Worm (Caenorhabditis elegans): ENCODE measurements around the gene atg-3.

Gene atg-3

DNA sequence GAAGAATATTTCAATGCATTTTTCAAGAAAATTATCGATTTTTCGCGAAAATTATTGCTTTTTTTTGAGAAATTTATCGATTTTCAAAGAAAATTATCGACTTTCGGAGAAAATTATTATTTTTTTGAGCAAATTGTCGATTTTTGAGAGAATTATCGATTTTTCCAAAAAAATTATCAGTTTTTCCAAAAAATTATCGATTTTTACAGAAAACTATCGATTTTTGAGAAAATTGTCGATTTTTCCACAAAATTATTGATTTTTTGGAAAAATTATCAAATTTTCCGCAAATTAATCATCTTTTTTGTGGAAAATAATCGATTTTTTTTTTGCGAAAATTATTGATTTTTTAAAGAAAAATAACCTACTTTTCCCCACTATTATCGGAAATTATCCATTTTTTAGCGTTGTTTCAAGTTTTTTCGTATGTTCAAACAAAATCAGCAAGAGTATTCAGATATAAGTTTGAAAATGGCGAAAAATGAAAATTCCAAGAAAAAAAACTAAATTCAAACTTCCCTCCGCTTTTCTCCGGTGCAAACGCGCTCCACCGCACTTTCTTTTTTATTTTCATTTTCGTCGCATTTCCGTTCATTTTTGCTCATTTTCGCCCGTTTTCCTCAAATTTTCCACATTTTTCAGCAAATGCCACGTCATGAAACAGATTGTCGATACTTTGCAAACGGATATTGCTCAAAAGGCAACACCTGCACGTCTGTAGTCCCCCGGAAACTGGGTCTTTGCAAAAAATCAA is 18.5 kb upstream of the atg-3 start, which contains the start of gene lep-2 (continued):
- TF ChIP-seq hpl-2 (GFP tag; optimal IDR thresholded peaks at IDR 0.05): no peak
- TF ChIP-seq vab-15 (tag; optimal IDR thresholded peaks at IDR 0.05): no peak
- TF ChIP-seq isw-1 (GFP tag; IDR thresholded peaks at IDR 0.05): peak; percentile 31
- TF ChIP-seq hlh-17 (GFP tag; optimal IDR thresholded peaks at IDR 0.05; ENCODE audit: borderline replicate concordance): no peak
- peak; percentile 41 for TF ChIP-seq xbp-1 (tag; optimal IDR thresholded peaks at IDR 0.05)
- no peak for TF ChIP-seq fkh-8 (tag; optimal IDR thresholded peaks at IDR 0.05)
- TF ChIP-seq dpl-1 (GFP tag; optimal IDR thresholded peaks at IDR 0.05): peak; percentile 87 to 89 (median 88)
- peak; percentile 8 for TF ChIP-seq mep-1 (tag; optimal IDR thresholded peaks at IDR 0.05)
- TF ChIP-seq mdl-1 (tag; optimal IDR thresholded peaks at IDR 0.05): no peak
- TF ChIP-seq grh-1 (GFP tag; IDR thresholded peaks at IDR 0.05): 0 out of 2 replicates have a peak, but pooled peaks have one; percentile 33
- no peak for TF ChIP-seq mef-2 (tag; optimal IDR thresholded peaks at IDR 0.05)
- no peak for TF ChIP-seq unc-98 (GFP tag; IDR thresholded peaks at IDR 0.05)
- no peak for TF ChIP-seq elt-3 (tag; optimal IDR thresholded peaks at IDR 0.05)
- no peak for TF ChIP-seq F16B12.6 (tag; optimal IDR thresholded peaks at IDR 0.05)
- TF ChIP-seq alr-1 (tag; optimal IDR thresholded peaks at IDR 0.05; ENCODE audit: borderline replicate concordance): no peak
- TF ChIP-seq nhr-11 (tag; optimal IDR thresholded peaks at IDR 0.05): no peak
- TF ChIP-seq nhr-77 (tag; optimal IDR thresholded peaks at IDR 0.05): no peak
- TF ChIP-seq C04F5.9 (tag; optimal IDR thresholded peaks at IDR 0.05): no peak
- no peak for TF ChIP-seq C34B4.2 (tag; optimal IDR thresholded peaks at IDR 0.05)
- no peak for TF ChIP-seq efl-3 (GFP tag; optimal IDR thresholded peaks at IDR 0.05)
- TF ChIP-seq ets-5 (GFP tag; IDR thresholded peaks at IDR 0.05): no peak
- no peak for TF ChIP-seq nhr-71 (tag; optimal IDR thresholded peaks at IDR 0.05)
- peak; percentile 13 for TF ChIP-seq nhr-20 (tag; optimal IDR thresholded peaks at IDR 0.05)
- no peak for TF ChIP-seq lin-13 (GFP tag; optimal IDR thresholded peaks at IDR 0.05)
- no peak for TF ChIP-seq mab-9 (GFP tag; IDR thresholded peaks at IDR 0.05)

DNA sequence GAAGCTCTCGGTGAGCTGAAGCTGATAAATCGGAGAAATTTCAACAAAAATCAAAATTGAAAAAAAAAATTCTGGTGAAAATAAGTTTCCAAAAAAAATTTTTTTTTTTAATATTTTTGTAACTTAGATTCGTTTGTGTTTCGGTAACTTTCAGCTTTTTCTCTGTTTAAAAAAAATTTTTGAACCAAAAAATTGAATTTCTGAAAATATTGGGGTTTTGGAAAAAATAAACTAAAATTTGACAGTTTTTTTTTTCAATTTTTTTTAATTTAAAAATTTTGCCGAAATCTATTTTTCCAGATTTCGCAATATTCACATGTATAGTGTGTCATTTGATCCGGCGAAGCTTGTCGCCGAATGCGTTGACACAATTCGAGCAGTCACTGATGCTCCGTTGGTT is 11.4 kb upstream of the atg-3 start, which contains the start of gene Y55F3AM.5:
Gene Y55F3AM.5, plus strand, starts transcription at position 301 of the 400 bp plus-strand sequence.
- no peak for TF ChIP-seq unc-86 (tag; optimal IDR thresholded peaks at IDR 0.05)
- no peak for TF ChIP-seq nhr-76 (tag; optimal IDR thresholded peaks at IDR 0.05)
- TF ChIP-seq fkh-10 (GFP tag; optimal IDR thresholded peaks at IDR 0.05): no peak
- TF ChIP-seq dsc-1 (tag; optimal IDR thresholded peaks at IDR 0.05): no peak
- TF ChIP-seq sup-37 (GFP tag; optimal IDR thresholded peaks at IDR 0.05): no peak
- no peak for TF ChIP-seq lin-15B (tag; optimal IDR thresholded peaks at IDR 0.05)
- TF ChIP-seq lin-14 (GFP tag; optimal IDR thresholded peaks at IDR 0.05): no peak
- no peak for TF ChIP-seq fkh-4 (tag; optimal IDR thresholded peaks at IDR 0.05; ENCODE audit: borderline replicate concordance)
- no peak for TF ChIP-seq swsn-7 (tag; optimal IDR thresholded peaks at IDR 0.05)
- no peak for TF ChIP-seq rnt-1 (tag; optimal IDR thresholded peaks at IDR 0.05)
- no peak for TF ChIP-seq unc-130 (tag; optimal IDR thresholded peaks at IDR 0.05)
- TF ChIP-seq aha-1 (tag; optimal IDR thresholded peaks at IDR 0.05): no peak

DNA sequence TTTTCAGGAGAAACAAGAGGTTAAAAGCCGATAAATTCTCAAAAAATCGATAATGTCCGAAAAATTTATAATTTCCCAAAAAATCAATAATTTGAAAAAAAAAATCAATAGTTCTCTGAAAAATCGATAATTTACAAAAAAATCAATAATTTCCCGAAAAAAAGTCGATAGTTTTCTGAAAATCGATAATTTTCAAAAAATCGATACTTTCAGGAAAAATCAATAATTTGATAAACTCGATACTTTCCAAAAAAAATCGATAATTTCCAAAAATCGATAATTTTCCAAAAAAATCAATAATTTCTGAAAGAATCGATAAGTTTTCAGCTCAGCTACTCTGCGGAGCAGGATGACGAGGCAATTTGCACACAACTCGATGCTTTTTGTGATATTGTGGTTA is 10.6 kb upstream of the atg-3 start:
- no peak for TF ChIP-seq nhr-19 (GFP tag; conservative IDR thresholded peaks at IDR 0.05)
- TF ChIP-seq Y116A8C.19 (tag; optimal IDR thresholded peaks at IDR 0.05; ENCODE audit: borderline replicate concordance): no peak
- TF ChIP-seq C04F5.9 (tag; optimal IDR thresholded peaks at IDR 0.05): no peak
- no peak for TF ChIP-seq lin-14 (GFP tag; optimal IDR thresholded peaks at IDR 0.05)
- no peak for TF ChIP-seq hlh-4 (tag; optimal IDR thresholded peaks at IDR 0.05)
- TF ChIP-seq efl-1 (optimal IDR thresholded peaks at IDR 0.05): no peak
- no peak for TF ChIP-seq efl-1 (GFP tag; optimal IDR thresholded peaks at IDR 0.05 in 1 of 2)
- TF ChIP-seq elt-2 (tag; optimal IDR thresholded peaks at IDR 0.05): no peak
- no peak for TF ChIP-seq ceh-63 (GFP tag; optimal IDR thresholded peaks at IDR 0.05)
- TF ChIP-seq lin-35 (GFP tag; optimal IDR thresholded peaks at IDR 0.05): no peak
- no peak for TF ChIP-seq egl-13 (tag; optimal IDR thresholded peaks at IDR 0.05)
- no peak for TF ChIP-seq mep-1 (tag; optimal IDR thresholded peaks at IDR 0.05)
- no peak for TF ChIP-seq ceh-82 (tag; optimal IDR thresholded peaks at IDR 0.05)
- no peak for TF ChIP-seq nhr-77 (tag; optimal IDR thresholded peaks at IDR 0.05)

Data from whole organism, L1 larva.